Worm (Caenorhabditis elegans) whole organism, L2 larva: ENCODE data around the gene gei-15.
"Not testable (repeated sequence)": the region's sequence is repeated elsewhere in the genome, so short reads cannot be mapped to it uniquely, and the experiment has no call there.

Experiments used
- C34F6.9 ChIP-seq: fragments of 150-350 bp; optimal IDR thresholded peaks from 2 replicates; lab custom pipeline; 2014; ENCODE audit warnings: missing biosample characterization, missing genetic modification characterization
- F13H6.1 ChIP-seq: sonication (generic microtip); optimal IDR thresholded peaks from 2 replicates; lab custom pipeline; 2016; ENCODE audit warnings: missing genetic modification characterization, missing compliant biosample characterization
- R02D3.7 ChIP-seq: fragments of 150-350 bp; optimal IDR thresholded peaks from 2 replicates; lab custom pipeline; 2014; ENCODE audit warnings: missing biosample characterization, missing genetic modification characterization
- Y55F3AM.14 ChIP-seq: fragments of 200-800 bp; sonication (Bioruptor generic); optimal IDR thresholded peaks from 2 replicates; lab custom pipeline; 2018; ENCODE audit warnings: mild to moderate bottlenecking, missing genetic modification characterization, missing compliant biosample characterization
- ZK546.5 ChIP-seq: sonication (generic microtip); optimal IDR thresholded peaks from 2 replicates; lab custom pipeline; 2017; ENCODE audit warnings: missing biosample characterization, missing genetic modification characterization
- aly-2 ChIP-seq: fragments of 150-350 bp; optimal IDR thresholded peaks from 2 replicates; lab custom pipeline; 2014; ENCODE audit warnings: missing biosample characterization, missing genetic modification characterization
- ama-1 ChIP-seq: fragments of 150-350 bp; optimal IDR thresholded peaks from 2 replicates; lab custom pipeline; 2018; ENCODE audit warnings: inconsistent platforms
- blmp-1 ChIP-seq: sonication (generic microtip); optimal IDR thresholded peaks from 2 replicates; lab custom pipeline; 2017; ENCODE audit warnings: missing genetic modification characterization, mild to moderate bottlenecking, missing compliant biosample characterization, antibody characterized with exemption, moderate library complexity; ENCODE audit not compliant: insufficient read depth
- ceh-16 ChIP-seq: fragments of 150-350 bp; optimal IDR thresholded peaks from 2 replicates; lab custom pipeline; 2014; ENCODE audit warnings: missing biosample characterization, missing genetic modification characterization
- ceh-82 ChIP-seq: fragments of 150-350 bp; optimal IDR thresholded peaks from 2 replicates; lab custom pipeline; 2014; ENCODE audit warnings: missing biosample characterization, missing genetic modification characterization
- crh-2 ChIP-seq: sonication (generic microtip); optimal IDR thresholded peaks from 2 replicates; lab custom pipeline; 2017; ENCODE audit warnings: missing biosample characterization, missing genetic modification characterization
- dmd-4 ChIP-seq: sonication (generic microtip); optimal IDR thresholded peaks from 2 replicates; lab custom pipeline; 2017; ENCODE audit warnings: missing biosample characterization, missing genetic modification characterization
- egl-27 ChIP-seq: sonication (generic microtip); optimal IDR thresholded peaks from 3 replicates; lab custom pipeline; 2017; ENCODE audit warnings: missing biosample characterization, missing genetic modification reagents, missing genetic modification characterization
- elt-3 ChIP-seq: sonication (generic microtip); optimal IDR thresholded peaks from 2 replicates; lab custom pipeline; 2017; ENCODE audit warnings: missing biosample characterization, missing genetic modification characterization
- fos-1 ChIP-seq: fragments of 150-350 bp; optimal IDR thresholded peaks from 2 replicates; lab custom pipeline; 2014; ENCODE audit warnings: missing biosample characterization, missing genetic modification characterization
- gmeb-1 ChIP-seq: fragments of 150-350 bp; optimal IDR thresholded peaks from 2 replicates; lab custom pipeline; 2014; ENCODE audit warnings: missing biosample characterization, missing genetic modification characterization
- lin-11 ChIP-seq: fragments of 150-350 bp; sonication (generic microtip); optimal IDR thresholded peaks from 2 replicates; lab custom pipeline; 2014; ENCODE audit warnings: missing biosample characterization, missing genetic modification characterization, inconsistent platforms, mixed read lengths
- lin-13 ChIP-seq: fragments of 150-350 bp; optimal IDR thresholded peaks from 2 replicates; lab custom pipeline; 2014; ENCODE audit warnings: missing biosample characterization, missing genetic modification reagents, missing genetic modification characterization
- lin-39 ChIP-seq: fragments of 150-350 bp; optimal IDR thresholded peaks from 2 replicates; lab custom pipeline; 2014; ENCODE audit warnings: missing biosample characterization, missing genetic modification reagents, missing genetic modification characterization
- lsy-2 ChIP-seq, 2 experiments: fragments of 150-350 bp in 1 of 2; sonication (generic microtip) in 1 of 2; optimal IDR thresholded peaks; 2 replicates each; lab custom pipeline; 2014 to 2017; ENCODE audit warnings: missing biosample characterization in 2 of 2, missing genetic modification characterization in 2 of 2
- mab-5 ChIP-seq: fragments of 150-350 bp; optimal IDR thresholded peaks from 2 replicates; lab custom pipeline; 2014; ENCODE audit warnings: missing biosample characterization, missing genetic modification characterization
- mbf-1 ChIP-seq: sonication (generic microtip); optimal IDR thresholded peaks from 2 replicates; lab custom pipeline; 2017; ENCODE audit warnings: missing biosample characterization, missing genetic modification characterization
- mdl-1 ChIP-seq, 2 experiments: fragments of 150-350 bp in 1 of 2; sonication (generic microtip) in 1 of 2; optimal IDR thresholded peaks; 2 replicates each; lab custom pipeline; 2017; ENCODE audit warnings: missing biosample characterization in 2 of 2, missing genetic modification characterization in 2 of 2
- nhr-10 ChIP-seq: sonication (generic microtip); optimal IDR thresholded peaks from 2 replicates; lab custom pipeline; 2017; ENCODE audit warnings: missing biosample characterization, missing genetic modification characterization
- nhr-11 ChIP-seq: fragments of 150-350 bp; optimal IDR thresholded peaks from 2 replicates; lab custom pipeline; 2014; ENCODE audit warnings: missing biosample characterization, missing genetic modification characterization
- nhr-12 ChIP-seq: fragments of 150-350 bp; optimal IDR thresholded peaks from 2 replicates; lab custom pipeline; 2014; ENCODE audit warnings: missing biosample characterization, missing genetic modification characterization
- nhr-129 ChIP-seq: fragments of 150-350 bp; optimal IDR thresholded peaks from 2 replicates; lab custom pipeline; 2014; ENCODE audit warnings: missing biosample characterization, missing genetic modification characterization
- nhr-21 ChIP-seq: fragments of 150-350 bp; optimal IDR thresholded peaks from 2 replicates; lab custom pipeline; 2014; ENCODE audit warnings: missing biosample characterization, missing genetic modification characterization
- nhr-237 ChIP-seq: fragments of 150-350 bp; optimal IDR thresholded peaks from 2 replicates; lab custom pipeline; 2014; ENCODE audit warnings: missing biosample characterization, missing genetic modification characterization
- nhr-25 ChIP-seq: fragments of 150-350 bp; sonication (generic microtip); optimal IDR thresholded peaks from 3 replicates; lab custom pipeline; 2014; ENCODE audit warnings: missing biosample characterization, missing genetic modification characterization
- nhr-6 ChIP-seq: fragments of 150-350 bp; optimal IDR thresholded peaks from 2 replicates; lab custom pipeline; 2014; ENCODE audit warnings: missing biosample characterization, missing genetic modification characterization
- nhr-77 ChIP-seq: fragments of 150-350 bp; optimal IDR thresholded peaks from 2 replicates; lab custom pipeline; 2014; ENCODE audit warnings: missing biosample characterization, missing genetic modification characterization
- peb-1 ChIP-seq: fragments of 150-350 bp; optimal IDR thresholded peaks from 2 replicates; lab custom pipeline; 2014; ENCODE audit warnings: missing biosample characterization, missing genetic modification characterization
- sem-4 ChIP-seq: fragments of 150-350 bp; optimal IDR thresholded peaks from 2 replicates; lab custom pipeline; 2014; ENCODE audit warnings: missing biosample characterization, missing genetic modification reagents, missing genetic modification characterization
- skn-1 ChIP-seq: sonication (generic microtip); optimal IDR thresholded peaks from 2 replicates; lab custom pipeline; 2017; ENCODE audit warnings: missing biosample characterization, missing genetic modification characterization
- sma-3 ChIP-seq: sonication (generic microtip); optimal IDR thresholded peaks from 2 replicates; lab custom pipeline; 2016; ENCODE audit warnings: missing genetic modification reagents, missing genetic modification characterization, missing compliant biosample characterization
- sma-9 ChIP-seq, 2 experiments: fragments of 150-350 bp in 1 of 2; sonication (generic microtip) in 1 of 2; optimal IDR thresholded peaks; 2 replicates each; lab custom pipeline; 2014 to 2016; ENCODE audit warnings: missing genetic modification characterization in 2 of 2, mild to moderate bottlenecking in 1 of 2, missing biosample characterization in 1 of 2, missing compliant biosample characterization in 1 of 2, missing genetic modification reagents in 1 of 2, moderate library complexity in 1 of 2
- snpc-4 ChIP-seq: fragments of 150-350 bp; optimal IDR thresholded peaks from 2 replicates; lab custom pipeline; 2014; ENCODE audit warnings: missing biosample characterization, missing genetic modification characterization
- unc-39 ChIP-seq: fragments of 150-350 bp; optimal IDR thresholded peaks from 2 replicates; lab custom pipeline; 2014; ENCODE audit warnings: missing biosample characterization, missing genetic modification characterization
- unc-55 ChIP-seq: fragments of 150-350 bp; sonication (generic microtip); optimal IDR thresholded peaks from 3 replicates; lab custom pipeline; 2014; ENCODE audit warnings: missing biosample characterization, missing genetic modification reagents, missing genetic modification characterization
- unc-62 ChIP-seq: fragments of 150-350 bp; optimal IDR thresholded peaks from 2 replicates; lab custom pipeline; 2014; ENCODE audit warnings: missing biosample characterization, missing genetic modification reagents, missing genetic modification characterization
- zag-1 ChIP-seq: fragments of 150-350 bp; optimal IDR thresholded peaks from 2 replicates; lab custom pipeline; 2014; ENCODE audit warnings: missing biosample characterization, missing genetic modification characterization
- ztf-1 ChIP-seq: fragments of 200-800 bp; sonication (Bioruptor generic); conservative IDR thresholded peaks from 2 replicates; pipeline ENCODE4 v1.3.6; 2022; ENCODE audit warnings: missing genetic modification characterization, missing compliant biosample characterization
- ztf-11 ChIP-seq: sonication (generic microtip); optimal IDR thresholded peaks from 2 replicates; lab custom pipeline; 2017; ENCODE audit warnings: missing biosample characterization, missing genetic modification characterization

The gei-15 gene

DNA sequence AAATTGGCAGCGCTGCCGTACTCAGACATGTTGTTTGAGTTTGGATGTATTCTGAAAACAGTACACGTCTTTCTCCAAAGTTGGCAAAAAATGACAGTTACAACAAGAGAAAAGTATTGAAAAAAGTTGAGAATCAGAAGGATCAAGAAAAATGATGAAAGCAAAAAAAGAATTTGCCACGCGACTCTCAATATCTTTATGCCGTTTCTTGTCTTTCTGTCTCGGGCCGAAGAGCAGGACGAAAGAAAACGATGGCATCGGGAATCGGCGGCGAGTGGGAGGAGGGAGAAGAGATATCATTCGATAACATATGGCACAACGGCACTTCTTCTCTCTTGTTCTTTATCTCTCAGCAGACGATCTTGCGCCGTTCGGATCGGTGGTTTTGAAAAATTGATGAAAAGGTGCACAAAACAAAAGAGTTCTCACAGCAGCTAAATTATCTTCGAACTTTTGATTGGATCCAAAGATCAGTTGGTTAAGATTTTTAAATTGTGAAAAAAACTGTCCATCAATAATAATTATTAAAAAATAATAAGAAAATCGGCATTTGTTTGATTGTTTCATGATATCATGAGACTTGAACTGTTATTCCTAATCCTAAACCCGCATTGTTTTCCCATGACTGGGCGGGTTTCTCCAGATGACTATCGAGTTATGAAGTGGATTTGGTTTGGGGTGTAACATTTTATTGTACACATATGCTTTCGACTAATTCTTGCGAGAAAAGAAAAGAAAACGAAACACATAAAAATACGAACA, at the start of gene gei-15:
TSS of gene gei-15 (minus strand) at position 51 of the 762 bp plus-strand sequence.
- no peak for TF ChIP-seq snpc-4 (tag; lab: Kevin White, UChicago)
- TF ChIP-seq nhr-237 (tag; lab: Kevin White, UChicago) = no peak
- TF ChIP-seq blmp-1 (tag; lab: Kevin White, UChicago) = no peak
- TF ChIP-seq sem-4 (tag; lab: Kevin White, UChicago) = no peak
- TF ChIP-seq F13H6.1 (tag; lab: Kevin White, UChicago) = peak; percentile 29
- no peak for TF ChIP-seq Y55F3AM.14 (GFP tag; lab: Kevin White, UChicago)
- no peak for TF ChIP-seq nhr-11 (tag; lab: Kevin White, UChicago)
- TF ChIP-seq nhr-77 (tag; lab: Kevin White, UChicago) = no peak
- no peak for TF ChIP-seq unc-39 (tag; lab: Kevin White, UChicago)
- no peak for TF ChIP-seq ceh-82
- no peak for TF ChIP-seq mdl-1 (tag; optimal IDR thresholded peaks at IDR 0.05; lab: Kevin White, UChicago)
- no peak for TF ChIP-seq mab-5 (tag; lab: Kevin White, UChicago)
- peak; percentile 30 for TF ChIP-seq sma-9 (GFP tag; optimal IDR thresholded peaks at IDR 0.05; lab: Kevin White, UChicago)
- no peak for TF ChIP-seq sma-9 (tag; optimal IDR thresholded peaks at IDR 0.05; lab: Kevin White, UChicago)
- TF ChIP-seq nhr-129 (tag; lab: Kevin White, UChicago) = peak; percentile 25
- TF ChIP-seq C34F6.9 (tag; lab: Kevin White, UChicago) = no peak
- TF ChIP-seq lsy-2 (tag; optimal IDR thresholded peaks at IDR 0.05; lab: Kevin White, UChicago) = no peak
- no peak for TF ChIP-seq nhr-21
- TF ChIP-seq, all 48 proteins: peak for 3

ce11 chrX:6868669-6869068, 45.6 kb upstream of the gei-15 start, which contains the start of gene C53B7.6:
Gene C53B7.6 (minus strand): TSS chrX:6868769.
- not testable (repeated sequence) for TF ChIP-seq nhr-237 (tag; lab: Kevin White, UChicago); lin-39 (tag; lab: Kevin White, UChicago); unc-55 (GFP tag; lab: Kevin White, UChicago)

ce11 chrX:6867707-6868106, 44.6 kb upstream of the gei-15 start:
- TF ChIP-seq fos-1 (tag; lab: Kevin White, UChicago) = peak; percentile 59
- no peak for TF ChIP-seq sem-4 (tag; lab: Kevin White, UChicago)
- no peak for TF ChIP-seq ama-1 (lab: Kevin White, UChicago)
- TF ChIP-seq unc-55 (GFP tag; lab: Kevin White, UChicago) = no peak
- TF ChIP-seq lin-13 (GFP tag; lab: Kevin White, UChicago) = peak; percentile 31
- no peak for TF ChIP-seq ZK546.5 (tag; lab: Kevin White, UChicago)
- peak; percentile 63 for TF ChIP-seq sma-3 (GFP tag; lab: Kevin White, UChicago)
- TF ChIP-seq elt-3 = no peak
- TF ChIP-seq ceh-82 = no peak
- TF ChIP-seq nhr-129 (tag; lab: Kevin White, UChicago) = peak; percentile 66
- no peak for TF ChIP-seq mab-5 (tag; lab: Kevin White, UChicago)
- TF ChIP-seq F13H6.1 (tag; lab: Kevin White, UChicago) = peak; percentile 40
- no peak for TF ChIP-seq ceh-16
- TF ChIP-seq nhr-11 (tag; lab: Kevin White, UChicago) = no peak
- TF ChIP-seq skn-1 (tag; lab: Kevin White, UChicago) = no peak
- no peak for TF ChIP-seq dmd-4 (tag; lab: Kevin White, UChicago)
- TF ChIP-seq lin-11 = no peak
- TF ChIP-seq R02D3.7 (tag; lab: Kevin White, UChicago) = no peak
- no peak for TF ChIP-seq lsy-2 (tag; optimal IDR thresholded peaks at IDR 0.05; lab: Kevin White, UChicago)
- no peak for TF ChIP-seq lin-39 (tag; lab: Kevin White, UChicago)
- TF ChIP-seq nhr-21 = peak; percentile 11
- TF ChIP-seq nhr-10 = no peak
- peak; percentile 82 for TF ChIP-seq sma-9 (GFP tag; optimal IDR thresholded peaks at IDR 0.05; lab: Kevin White, UChicago)
- TF ChIP-seq sma-9 (tag; optimal IDR thresholded peaks at IDR 0.05; lab: Kevin White, UChicago) = no peak
- peak; percentile 66 for TF ChIP-seq crh-2 (tag; lab: Kevin White, UChicago)
- TF ChIP-seq blmp-1 (tag; lab: Kevin White, UChicago) = no peak
- peak; percentile 62 for TF ChIP-seq Y55F3AM.14 (GFP tag; lab: Kevin White, UChicago)
- TF ChIP-seq nhr-6 = no peak
- TF ChIP-seq nhr-237 (tag; lab: Kevin White, UChicago) = no peak
- no peak for TF ChIP-seq ztf-1 (GFP tag; lab: Robert Waterston, UW)
- TF ChIP-seq unc-62 (GFP tag; lab: Kevin White, UChicago) = no peak
- no peak for TF ChIP-seq nhr-12 (tag; lab: Kevin White, UChicago)
- TF ChIP-seq mbf-1 (tag; lab: Kevin White, UChicago) = no peak
- TF ChIP-seq egl-27 = peak; percentile 47
- TF ChIP-seq unc-39 (tag; lab: Kevin White, UChicago) = no peak
- TF ChIP-seq ztf-11 = no peak
- no peak for TF ChIP-seq zag-1 (tag; lab: Kevin White, UChicago)
- no peak for TF ChIP-seq nhr-77 (tag; lab: Kevin White, UChicago)
- TF ChIP-seq peb-1 (tag; lab: Kevin White, UChicago) = no peak
- TF ChIP-seq C34F6.9 (tag; lab: Kevin White, UChicago) = peak; percentile 10
- TF ChIP-seq gmeb-1 (tag; lab: Kevin White, UChicago) = no peak
- no peak for TF ChIP-seq aly-2 (tag; lab: Kevin White, UChicago)
- TF ChIP-seq nhr-25 = no peak
- no peak for TF ChIP-seq mdl-1 (tag; optimal IDR thresholded peaks at IDR 0.05; lab: Kevin White, UChicago)
- TF ChIP-seq snpc-4 (tag; lab: Kevin White, UChicago) = no peak
